Worm (Caenorhabditis elegans): ENCODE data around the gene T27E7.5.

DNA sequence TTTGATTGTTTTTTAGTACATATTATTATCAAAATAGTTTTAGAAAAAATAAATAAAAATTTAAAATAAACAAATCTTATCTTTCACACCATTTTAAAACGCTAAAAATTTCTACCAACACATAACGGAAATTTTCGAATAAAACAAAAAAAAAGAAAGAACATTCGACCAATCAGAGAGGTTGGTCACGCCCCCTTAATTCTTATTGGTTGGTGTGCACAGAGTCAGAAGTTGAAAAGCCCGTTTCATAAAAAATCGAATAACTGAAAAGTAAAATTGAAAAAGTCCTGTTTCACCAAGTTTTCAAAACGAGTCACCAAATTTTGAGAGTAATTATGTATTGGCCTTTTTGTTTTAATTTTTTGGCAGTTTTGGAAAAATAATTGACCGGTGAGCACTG is 45.8 kb upstream of the T27E7.5 start:
- TF ChIP-seq F57C9.4 (tag; optimal IDR thresholded peaks at IDR 0.05) (no peak), pha-4 (tag; optimal IDR thresholded peaks at IDR 0.05) (no peak), egl-44 (GFP tag; IDR thresholded peaks at IDR 0.05) (no peak), mxl-1 (tag; optimal IDR thresholded peaks at IDR 0.05) (no peak)

All from whole organism, young adult.